Worm (Caenorhabditis elegans) whole organism, midembryonic: ENCODE measurements around the gene C17G10.1.

Experiments used
- T22C8.4 ChIP-seq: fragments of 200-800 bp; sonication (Bioruptor generic); IDR thresholded peaks from 2 replicates; pipeline ENCODE4 v1.3.6; 2022; ENCODE audit warnings: missing genetic modification characterization, missing compliant biosample characterization
- cog-1 ChIP-seq: sonication (generic microtip); optimal IDR thresholded peaks from 2 replicates; lab custom pipeline; 2016; ENCODE audit warnings: missing genetic modification characterization, missing compliant biosample characterization
- flt-1 ChIP-seq: fragments of 200-800 bp; sonication (Bioruptor generic); IDR thresholded peaks from 2 replicates; pipeline ENCODE4 v1.3.6; 2022; ENCODE audit warnings: missing genetic modification characterization, missing compliant biosample characterization
- klf-2 ChIP-seq: fragments of 200-800 bp; sonication (Bioruptor generic); conservative IDR thresholded peaks from 2 replicates; pipeline ENCODE4 v1.3.6; 2022; ENCODE audit warnings: missing genetic modification reagents, missing genetic modification characterization, missing compliant biosample characterization
- med-1 ChIP-seq: sonication (generic microtip); optimal IDR thresholded peaks from 2 replicates; lab custom pipeline; 2017; ENCODE audit warnings: missing genetic modification characterization, mild to moderate bottlenecking, missing compliant biosample characterization, antibody characterized with exemption, missing genetic modification reagents; ENCODE audit not compliant: insufficient read depth
- ref-1 ChIP-seq: fragments of 200-800 bp; sonication (Bioruptor generic); conservative IDR thresholded peaks from 2 replicates; pipeline ENCODE4 v1.3.6; 2022; ENCODE audit warnings: missing genetic modification reagents, missing genetic modification characterization, missing compliant biosample characterization
- tab-1 ChIP-seq: fragments of 200-800 bp; sonication (Bioruptor generic); IDR thresholded peaks from 2 replicates; pipeline ENCODE4 v1.3.6; 2022; ENCODE audit warnings: missing genetic modification characterization, missing compliant biosample characterization
- ztf-29 ChIP-seq: fragments of 200-800 bp; sonication (Bioruptor generic); IDR thresholded peaks from 2 replicates; pipeline ENCODE4 v1.3.6; 2022; ENCODE audit warnings: missing genetic modification reagents, missing genetic modification characterization, missing compliant biosample characterization

DNA sequence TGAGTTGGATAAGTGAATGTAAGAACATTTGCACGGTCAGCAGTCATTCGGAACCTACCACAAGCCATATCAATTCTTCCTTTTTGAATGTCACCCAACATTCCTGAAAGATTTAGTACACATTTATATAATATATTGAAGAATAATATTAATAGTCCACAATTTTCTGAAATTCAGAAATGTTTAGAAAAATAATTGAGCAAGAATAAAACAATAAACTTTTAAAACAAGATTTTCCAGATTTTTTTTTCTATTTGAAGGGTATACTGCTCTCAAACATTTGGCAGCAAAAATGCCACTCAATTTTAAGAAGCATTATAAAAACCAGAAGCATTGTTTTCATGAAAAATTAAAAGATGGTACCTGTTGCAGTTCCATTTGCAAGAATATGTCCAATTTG is 40.5 kb downstream of the C17G10.1 start, which contains the start of gene F59E12.8:
- TF ChIP-seq med-1 (GFP tag; lab: Kevin White, UChicago) (no peak), tab-1 (GFP tag; lab: Robert Waterston, UW) (no peak), ztf-29 (GFP tag; lab: Robert Waterston, UW) (no peak), klf-2 (GFP tag; lab: Robert Waterston, UW) (no peak), T22C8.4 (GFP tag; lab: Robert Waterston, UW) (no peak), flt-1 (no peak), ref-1 (GFP tag; lab: Robert Waterston, UW) (no peak), cog-1 (no peak)
